Fruit fly (Drosophila melanogaster) whole organism, prepupa: ENCODE measurements around the gene FucTA.

Experiments used
- Blimp-1 ChIP-seq: fragments of 200-800 bp; sonication (Bioruptor generic); optimal IDR thresholded peaks from 3 replicates; lab custom pipeline; 2017; ENCODE audit warnings: missing biosample characterization, missing genetic modification characterization, mild to moderate bottlenecking, moderate library complexity, missing genetic modification reagents
- CG10631 ChIP-seq: fragments of 200-800 bp; sonication (Bioruptor generic); optimal IDR thresholded peaks from 2 replicates; lab custom pipeline; 2016; ENCODE audit warnings: missing biosample characterization, missing genetic modification characterization
- CG10669 ChIP-seq: fragments of 200-800 bp; sonication (Bioruptor generic); optimal IDR thresholded peaks from 3 replicates; lab custom pipeline; 2018; ENCODE audit warnings: missing biosample characterization, mild to moderate bottlenecking, missing genetic modification characterization, moderate library complexity
- CG11762 ChIP-seq: fragments of 200-800 bp; sonication (Bioruptor generic); optimal IDR thresholded peaks from 3 replicates; lab custom pipeline; 2016; ENCODE audit warnings: missing biosample characterization, missing genetic modification characterization; ENCODE audit not compliant: insufficient read depth
- CG15336 ChIP-seq: fragments of 200-800 bp; sonication (Bioruptor generic); IDR thresholded peaks from 2 replicates; pipeline ENCODE4 v1.3.6; 2022; ENCODE audit warnings: missing biosample characterization, missing genetic modification characterization
- CG1621 ChIP-seq: fragments of 200-800 bp; sonication (Bioruptor generic); optimal IDR thresholded peaks from 3 replicates; lab custom pipeline; 2018; ENCODE audit warnings: missing biosample characterization, mild to moderate bottlenecking, missing genetic modification characterization
- CG16779 ChIP-seq: fragments of 200-800 bp; sonication (Bioruptor generic); optimal IDR thresholded peaks from 3 replicates; lab custom pipeline; 2017; ENCODE audit warnings: missing biosample characterization, mild to moderate bottlenecking, missing genetic modification characterization
- CG3032 ChIP-seq: fragments of 200-800 bp; optimal IDR thresholded peaks from 2 replicates; lab custom pipeline; 2019; ENCODE audit warnings: missing biosample characterization, mild to moderate bottlenecking, missing genetic modification characterization, moderate library complexity
- CG32006 ChIP-seq: fragments of 200-800 bp; sonication (Bioruptor generic); optimal IDR thresholded peaks from 3 replicates; lab custom pipeline; 2017; ENCODE audit warnings: missing biosample characterization, mild to moderate bottlenecking, missing genetic modification characterization
- CG34406 ChIP-seq: fragments of 200-800 bp; sonication (Bioruptor generic); optimal IDR thresholded peaks from 3 replicates; lab custom pipeline; 2016; ENCODE audit warnings: missing biosample characterization, missing genetic modification characterization
- CG4318 ChIP-seq: fragments of 200-800 bp; sonication (Bioruptor generic); optimal IDR thresholded peaks from 3 replicates; lab custom pipeline; 2017; ENCODE audit warnings: missing biosample characterization, mild to moderate bottlenecking, missing genetic modification characterization
- CG6276 ChIP-seq: fragments of 200-800 bp; sonication (Bioruptor generic); optimal IDR thresholded peaks from 2 replicates; lab custom pipeline; 2017; ENCODE audit warnings: missing biosample characterization, mild to moderate bottlenecking, missing genetic modification characterization
- CG6792 ChIP-seq: fragments of 200-800 bp; sonication (Bioruptor generic); optimal IDR thresholded peaks from 3 replicates; lab custom pipeline; 2016; ENCODE audit warnings: missing biosample characterization, missing genetic modification characterization
- CG6808 ChIP-seq: fragments of 200-800 bp; sonication (Bioruptor generic); optimal IDR thresholded peaks from 3 replicates; lab custom pipeline; 2017; ENCODE audit warnings: missing biosample characterization, missing genetic modification characterization, mild to moderate bottlenecking, moderate library complexity, missing genetic modification reagents
- CG7368 ChIP-seq: fragments of 200-800 bp; sonication (Bioruptor generic); optimal IDR thresholded peaks from 3 replicates; lab custom pipeline; 2016; ENCODE audit warnings: missing biosample characterization, missing genetic modification characterization
- CG8119 ChIP-seq: fragments of 200-800 bp; sonication (Bioruptor generic); IDR thresholded peaks from 3 replicates; pipeline ENCODE4 v1.3.6; 2022; ENCODE audit warnings: missing biosample characterization, missing genetic modification characterization
- CG8319 ChIP-seq: fragments of 200-800 bp; sonication (Bioruptor generic); optimal IDR thresholded peaks from 3 replicates; lab custom pipeline; 2016; ENCODE audit warnings: missing biosample characterization, missing genetic modification characterization
- CG8632 ChIP-seq: fragments of 200-800 bp; sonication (Bioruptor generic); optimal IDR thresholded peaks from 3 replicates; lab custom pipeline; 2016; ENCODE audit warnings: missing biosample characterization, missing genetic modification characterization
- CG9139 ChIP-seq: fragments of 200-800 bp; sonication (Bioruptor generic); optimal IDR thresholded peaks from 3 replicates; lab custom pipeline; 2017; ENCODE audit warnings: missing biosample characterization, mild to moderate bottlenecking, missing genetic modification characterization
- Eip75B ChIP-seq: fragments of 200-800 bp; sonication (Bioruptor generic); optimal IDR thresholded peaks from 3 replicates; lab custom pipeline; 2016; ENCODE audit warnings: missing biosample characterization, missing genetic modification characterization
- Eip78C ChIP-seq: fragments of 200-800 bp; sonication (Bioruptor generic); peaks from one replicate; lab custom pipeline; 2016; ENCODE audit warnings: missing biosample characterization, missing genetic modification characterization
- Eip93F ChIP-seq: fragments of 200-800 bp; sonication (Bioruptor generic); optimal IDR thresholded peaks from 2 replicates; lab custom pipeline; 2016; ENCODE audit warnings: missing biosample characterization, mild to moderate bottlenecking, missing genetic modification characterization
- Ets21C ChIP-seq: fragments of 200-800 bp; sonication (Bioruptor generic); optimal IDR thresholded peaks from 3 replicates; lab custom pipeline; 2016; ENCODE audit warnings: missing biosample characterization, missing genetic modification characterization
- Ets96B ChIP-seq: fragments of 200-800 bp; optimal IDR thresholded peaks from 2 replicates; lab custom pipeline; 2019; ENCODE audit warnings: missing biosample characterization, mild to moderate bottlenecking, missing genetic modification characterization, moderate library complexity
- Hr38 ChIP-seq: sonication (Bioruptor generic); optimal IDR thresholded peaks from 2 replicates; lab custom pipeline; 2016; ENCODE audit warnings: missing biosample characterization, missing genetic modification characterization
- Hr39 ChIP-seq: fragments of 200-800 bp; sonication (Bioruptor generic); optimal IDR thresholded peaks from 2 replicates; lab custom pipeline; 2016; ENCODE audit warnings: missing biosample characterization, missing genetic modification characterization
- Hr4 ChIP-seq: fragments of 200-800 bp; sonication (Bioruptor generic); optimal IDR thresholded peaks from 3 replicates; lab custom pipeline; 2016; ENCODE audit warnings: missing biosample characterization, missing genetic modification characterization
- Met ChIP-seq: fragments of 200-800 bp; sonication (Bioruptor generic); optimal IDR thresholded peaks from 3 replicates; lab custom pipeline; 2016; ENCODE audit warnings: missing biosample characterization, missing genetic modification characterization
- OdsH ChIP-seq: fragments of 200-800 bp; sonication (Bioruptor generic); optimal IDR thresholded peaks from 3 replicates; lab custom pipeline; 2016; ENCODE audit warnings: missing biosample characterization, missing genetic modification characterization
- Smox ChIP-seq: fragments of 200-800 bp; sonication (Bioruptor generic); optimal IDR thresholded peaks from 3 replicates; lab custom pipeline; 2016; ENCODE audit warnings: missing biosample characterization, missing genetic modification characterization
- Sox102F ChIP-seq: fragments of 200-800 bp; sonication (Bioruptor generic); optimal IDR thresholded peaks from 2 replicates; lab custom pipeline; 2016; ENCODE audit warnings: missing biosample characterization, mild to moderate bottlenecking, missing genetic modification characterization
- Sox14 ChIP-seq: fragments of 200-800 bp; sonication (Bioruptor generic); optimal IDR thresholded peaks from 3 replicates; lab custom pipeline; 2016; ENCODE audit warnings: missing biosample characterization, missing genetic modification characterization
- Sox15 ChIP-seq: fragments of 200-800 bp; sonication (Bioruptor generic); optimal IDR thresholded peaks from 3 replicates; lab custom pipeline; 2016; ENCODE audit warnings: missing biosample characterization, missing genetic modification characterization
- achi ChIP-seq: fragments of 200-800 bp; sonication (Bioruptor generic); optimal IDR thresholded peaks from 3 replicates; lab custom pipeline; 2016; ENCODE audit warnings: missing biosample characterization, missing genetic modification characterization
- cyc ChIP-seq: fragments of 200-800 bp; sonication (Bioruptor generic); optimal IDR thresholded peaks from 3 replicates; lab custom pipeline; 2016; ENCODE audit warnings: missing biosample characterization, missing genetic modification characterization
- fd59A ChIP-seq: fragments of 200-800 bp; sonication (Bioruptor generic); optimal IDR thresholded peaks from 2 replicates; lab custom pipeline; 2017; ENCODE audit warnings: missing biosample characterization, mild to moderate bottlenecking, missing genetic modification characterization, missing genetic modification reagents
- fd85E ChIP-seq: fragments of 200-800 bp; sonication (Bioruptor generic); optimal IDR thresholded peaks from 3 replicates; lab custom pipeline; 2016; ENCODE audit warnings: missing biosample characterization, missing genetic modification characterization
- fkh ChIP-seq: fragments of 200-800 bp; sonication (Bioruptor generic); optimal IDR thresholded peaks from 3 replicates; lab custom pipeline; 2017; ENCODE audit warnings: missing biosample characterization, mild to moderate bottlenecking, missing genetic modification characterization, moderate library complexity
- net ChIP-seq: fragments of 200-800 bp; sonication (Bioruptor generic); optimal IDR thresholded peaks from 3 replicates; lab custom pipeline; 2016; ENCODE audit warnings: missing biosample characterization, missing genetic modification characterization
- salr ChIP-seq, 2 experiments: fragments of 200-800 bp; sonication (Bioruptor generic); optimal IDR thresholded peaks; 3 replicates each; lab custom pipeline; 2016 to 2018; ENCODE audit warnings: missing biosample characterization in 2 of 2, missing genetic modification characterization in 2 of 2, mild to moderate bottlenecking in 1 of 2
- spab ChIP-seq: fragments of 200-800 bp; sonication (Bioruptor generic); optimal IDR thresholded peaks from 2 replicates; lab custom pipeline; 2017; ENCODE audit warnings: missing biosample characterization, mild to moderate bottlenecking, missing genetic modification characterization, missing genetic modification reagents
- ss ChIP-seq, 2 experiments: fragments of 200-800 bp; sonication (Bioruptor generic); optimal IDR thresholded peaks; 2 replicates in 1 of 2; 3 replicates in 1 of 2; lab custom pipeline; 2017 to 2018; ENCODE audit warnings: mild to moderate bottlenecking in 2 of 2, missing biosample characterization in 2 of 2, missing genetic modification characterization in 2 of 2, moderate library complexity in 1 of 2
- svp ChIP-seq: fragments of 200-800 bp; sonication (Bioruptor generic); peaks from one replicate; lab custom pipeline; 2016; ENCODE audit warnings: missing biosample characterization, missing genetic modification characterization
- topi ChIP-seq: fragments of 200-800 bp; sonication (Bioruptor generic); optimal IDR thresholded peaks from 3 replicates; lab custom pipeline; 2016; ENCODE audit warnings: missing biosample characterization, missing genetic modification characterization

Gene FucTA

DNA sequence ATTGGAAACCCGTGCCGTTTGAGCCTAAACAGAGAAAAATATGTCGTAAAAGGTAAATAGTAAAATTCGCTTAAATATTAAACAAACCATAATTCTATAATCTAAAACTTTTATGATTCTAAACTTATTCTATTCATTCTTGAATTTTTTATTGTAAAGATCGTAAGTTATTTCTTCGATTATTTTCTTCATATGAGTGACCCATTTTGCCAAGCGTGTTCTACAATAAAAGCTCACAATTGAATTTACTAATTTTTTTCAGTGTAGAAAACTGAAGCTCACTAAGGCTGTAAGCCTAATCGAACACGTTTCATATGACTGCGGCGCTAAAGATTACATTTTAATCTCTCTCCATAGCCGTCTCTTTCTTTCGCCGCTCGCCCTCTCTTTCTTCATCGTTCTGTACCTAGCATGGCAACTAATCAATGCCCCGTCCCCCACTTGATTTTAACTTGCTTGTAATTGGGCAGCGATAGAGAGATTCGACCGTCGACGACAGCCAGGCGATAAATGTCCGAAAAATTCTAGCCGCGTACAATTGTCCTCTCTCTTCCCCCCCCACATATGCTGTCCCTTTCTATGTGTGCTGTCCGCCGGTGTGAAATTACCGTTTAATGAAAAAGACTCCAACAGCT, 24.9 kb downstream of the FucTA start (continued):
- TF ChIP-seq Sox102F: no peak
- no peak for TF ChIP-seq Sox15
- no peak for TF ChIP-seq CG16779
- TF ChIP-seq Hr38: no peak
- TF ChIP-seq CG10631 (GFP tag; lab: Kevin White, UChicago): no peak
- no peak for TF ChIP-seq Ets21C (GFP tag; lab: Kevin White, UChicago)
- peak; percentile 37 for TF ChIP-seq achi
- TF ChIP-seq Hr4 (GFP tag; lab: Kevin White, UChicago): peak; percentile 53
- TF ChIP-seq fd59A (GFP tag; lab: Kevin White, UChicago): no peak
- TF ChIP-seq CG15336: peak; percentile 77
- TF ChIP-seq CG3032 (tag; lab: Kevin White, UChicago): no peak
- no peak for TF ChIP-seq CG34406 (GFP tag; lab: Kevin White, UChicago)
- TF ChIP-seq CG6792 (GFP tag; lab: Kevin White, UChicago): no peak
- TF ChIP-seq Eip78C: peak; percentile 65
- TF ChIP-seq CG7368 (GFP tag; lab: Kevin White, UChicago): no peak
- TF ChIP-seq CG32006: peak; percentile 66
- no peak for TF ChIP-seq Eip93F
- no peak for TF ChIP-seq CG8319 (GFP tag; lab: Kevin White, UChicago)
- peak; percentile 42 for TF ChIP-seq svp (GFP tag; lab: Kevin White, UChicago)
- TF ChIP-seq CG9139 (GFP tag; lab: Kevin White, UChicago): no peak
- TF ChIP-seq fd85E (GFP tag; lab: Kevin White, UChicago): no peak
- TF ChIP-seq Ets96B (tag; lab: Kevin White, UChicago): no peak
- TF ChIP-seq Met (GFP tag; lab: Kevin White, UChicago): no peak
- TF ChIP-seq salr (GFP tag; optimal IDR thresholded peaks at IDR 0.05; lab: Kevin White, UChicago): peak in 1 of 2 experiments; percentile 35
- no peak for TF ChIP-seq Eip75B (GFP tag; lab: Kevin White, UChicago)
- TF ChIP-seq Hr39: no peak
- no peak for TF ChIP-seq CG11762 (GFP tag; lab: Kevin White, UChicago)
- TF ChIP-seq CG8632 (GFP tag; lab: Kevin White, UChicago): no peak
- TF ChIP-seq CG8119: peak; percentile 75
- no peak for TF ChIP-seq spab (GFP tag; lab: Kevin White, UChicago)
- no peak for TF ChIP-seq CG10669 (GFP tag; lab: Kevin White, UChicago)

DNA sequence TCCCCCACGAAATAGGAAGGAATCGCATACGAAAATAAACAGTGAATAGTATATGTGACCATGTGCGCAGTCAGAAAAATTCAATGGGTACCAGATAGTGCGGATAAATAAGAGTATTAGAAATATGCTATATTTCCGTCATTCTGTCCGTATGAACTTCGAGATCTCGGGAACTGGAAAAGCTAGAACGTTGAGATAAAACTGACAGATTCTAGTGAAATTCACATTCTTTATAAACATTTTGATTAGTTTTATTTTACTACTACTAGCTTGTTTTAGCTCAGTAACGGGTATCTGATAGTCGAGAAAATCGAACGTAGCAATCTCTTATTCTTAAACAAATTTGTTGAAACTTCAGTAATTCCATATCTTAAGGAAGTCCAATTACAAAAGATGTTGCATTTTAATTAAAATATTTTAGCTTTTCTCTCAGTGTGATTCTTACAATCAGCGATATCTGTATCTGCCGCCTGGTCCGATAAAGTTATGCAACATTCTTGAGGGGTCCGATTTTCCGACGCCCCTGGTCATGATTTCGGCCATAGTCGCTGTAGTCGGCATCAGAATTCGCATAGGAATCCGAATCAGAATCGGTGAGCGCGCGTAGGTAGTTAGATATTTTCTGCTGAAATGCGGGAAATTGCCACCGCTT, 25.6 kb downstream of the FucTA start:
- no peak for TF ChIP-seq CG16779
- no peak for TF ChIP-seq CG6276 (GFP tag; lab: Kevin White, UChicago)
- TF ChIP-seq Eip78C: peak; percentile 55
- peak; percentile 10 for TF ChIP-seq CG32006

DNA sequence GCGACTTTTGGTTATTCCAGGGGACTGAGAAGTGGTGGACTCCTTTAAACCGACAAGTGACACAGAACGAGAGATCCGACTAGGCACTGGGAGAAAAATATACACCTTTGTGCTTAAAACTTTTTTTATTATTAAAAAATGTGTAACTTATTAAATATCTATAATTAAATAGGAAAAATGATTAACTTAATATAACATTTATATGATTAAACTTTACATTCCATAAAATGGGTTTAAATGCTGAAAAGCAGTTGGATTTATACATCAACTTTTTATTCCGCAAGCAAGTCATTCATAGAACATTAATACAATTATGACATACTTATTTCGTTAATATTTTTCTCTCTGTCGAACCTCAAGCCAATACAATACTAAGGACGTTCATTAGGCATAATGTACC, 27.1 kb downstream of the FucTA start:
- no peak for TF ChIP-seq Eip93F
- peak; percentile 3 to 7 for TF ChIP-seq salr (GFP tag; optimal IDR thresholded peaks at IDR 0.05; lab: Kevin White, UChicago)
- peak; percentile 22 for TF ChIP-seq Hr39
- peak; percentile 42 for TF ChIP-seq topi (GFP tag; lab: Kevin White, UChicago)
- peak; percentile 41 for TF ChIP-seq CG8319 (GFP tag; lab: Kevin White, UChicago)
- peak; percentile 75 for TF ChIP-seq svp (GFP tag; lab: Kevin White, UChicago)
- peak; percentile 38 for TF ChIP-seq CG1621 (tag; lab: Kevin White, UChicago)
- TF ChIP-seq ss (GFP tag; optimal IDR thresholded peaks at IDR 0.05; lab: Kevin White, UChicago): peak; percentile 56 to 69
- peak; percentile 66 for TF ChIP-seq OdsH (GFP tag; lab: Kevin White, UChicago)
- TF ChIP-seq CG6808 (GFP tag; lab: Kevin White, UChicago): peak; percentile 57
- TF ChIP-seq Hr4 (GFP tag; lab: Kevin White, UChicago): no peak
- no peak for TF ChIP-seq Hr38
- no peak for TF ChIP-seq CG6276 (GFP tag; lab: Kevin White, UChicago)
- peak; percentile 77 for TF ChIP-seq spab (GFP tag; lab: Kevin White, UChicago)
- TF ChIP-seq Sox102F: peak; percentile 19
- TF ChIP-seq CG7368 (GFP tag; lab: Kevin White, UChicago): peak; percentile 33
- TF ChIP-seq CG9139 (GFP tag; lab: Kevin White, UChicago): peak; percentile 48
- TF ChIP-seq achi: peak; percentile 78
- peak; percentile 21 for TF ChIP-seq Eip75B (GFP tag; lab: Kevin White, UChicago)
- TF ChIP-seq Met (GFP tag; lab: Kevin White, UChicago): peak; percentile 58
- peak; percentile 51 for TF ChIP-seq net (GFP tag; lab: Kevin White, UChicago)
- peak; percentile 51 for TF ChIP-seq Sox15
- peak; percentile 44 for TF ChIP-seq Sox14 (GFP tag; lab: Kevin White, UChicago)
- TF ChIP-seq Smox (GFP tag; lab: Kevin White, UChicago): peak; percentile 40
- TF ChIP-seq Blimp-1: no peak
- TF ChIP-seq fkh: no peak
- peak; percentile 70 for TF ChIP-seq CG6792 (GFP tag; lab: Kevin White, UChicago)
- TF ChIP-seq fd59A (GFP tag; lab: Kevin White, UChicago): peak; percentile 50
- TF ChIP-seq CG4318 (GFP tag; lab: Kevin White, UChicago): no peak
- TF ChIP-seq cyc: peak; percentile 12
- peak; percentile 78 for TF ChIP-seq CG8632 (GFP tag; lab: Kevin White, UChicago)
